Fruit fly (Drosophila melanogaster) whole organism, prepupa: ENCODE measurements around the gene Pli.

Experiments
- Blimp-1 ChIP-seq: fragments of 200-800 bp; sonication (Bioruptor generic); optimal IDR thresholded peaks from 3 replicates; lab custom pipeline; 2017; ENCODE audit warnings: missing biosample characterization, missing genetic modification characterization, mild to moderate bottlenecking, moderate library complexity, missing genetic modification reagents
- CG10631 ChIP-seq: fragments of 200-800 bp; sonication (Bioruptor generic); optimal IDR thresholded peaks from 2 replicates; lab custom pipeline; 2016; ENCODE audit warnings: missing biosample characterization, missing genetic modification characterization
- CG10669 ChIP-seq: fragments of 200-800 bp; sonication (Bioruptor generic); optimal IDR thresholded peaks from 3 replicates; lab custom pipeline; 2018; ENCODE audit warnings: missing biosample characterization, mild to moderate bottlenecking, missing genetic modification characterization, moderate library complexity
- CG11294 ChIP-seq: fragments of 200-800 bp; sonication (Bioruptor generic); IDR thresholded peaks from 2 replicates; pipeline ENCODE4 v1.3.6; 2022; ENCODE audit warnings: missing biosample characterization, missing genetic modification characterization
- CG11762 ChIP-seq: fragments of 200-800 bp; sonication (Bioruptor generic); optimal IDR thresholded peaks from 3 replicates; lab custom pipeline; 2016; ENCODE audit warnings: missing biosample characterization, missing genetic modification characterization; ENCODE audit not compliant: insufficient read depth
- CG11902 ChIP-seq: fragments of 200-800 bp; sonication (Bioruptor generic); optimal IDR thresholded peaks from 3 replicates; lab custom pipeline; 2016; ENCODE audit warnings: missing biosample characterization, missing genetic modification characterization
- CG15336 ChIP-seq: fragments of 200-800 bp; sonication (Bioruptor generic); IDR thresholded peaks from 2 replicates; pipeline ENCODE4 v1.3.6; 2022; ENCODE audit warnings: missing biosample characterization, missing genetic modification characterization
- CG1621 ChIP-seq: fragments of 200-800 bp; sonication (Bioruptor generic); optimal IDR thresholded peaks from 3 replicates; lab custom pipeline; 2018; ENCODE audit warnings: missing biosample characterization, mild to moderate bottlenecking, missing genetic modification characterization
- CG16779 ChIP-seq: fragments of 200-800 bp; sonication (Bioruptor generic); optimal IDR thresholded peaks from 3 replicates; lab custom pipeline; 2017; ENCODE audit warnings: missing biosample characterization, mild to moderate bottlenecking, missing genetic modification characterization
- CG32006 ChIP-seq: fragments of 200-800 bp; sonication (Bioruptor generic); optimal IDR thresholded peaks from 3 replicates; lab custom pipeline; 2017; ENCODE audit warnings: missing biosample characterization, mild to moderate bottlenecking, missing genetic modification characterization
- CG34406 ChIP-seq: fragments of 200-800 bp; sonication (Bioruptor generic); optimal IDR thresholded peaks from 3 replicates; lab custom pipeline; 2016; ENCODE audit warnings: missing biosample characterization, missing genetic modification characterization
- CG3919 ChIP-seq: fragments of 200-800 bp; sonication (Bioruptor generic); optimal IDR thresholded peaks from 3 replicates; lab custom pipeline; 2016; ENCODE audit warnings: missing biosample characterization, missing genetic modification characterization
- CG4318 ChIP-seq: fragments of 200-800 bp; sonication (Bioruptor generic); optimal IDR thresholded peaks from 3 replicates; lab custom pipeline; 2017; ENCODE audit warnings: missing biosample characterization, mild to moderate bottlenecking, missing genetic modification characterization
- CG6163 ChIP-seq: fragments of 200-800 bp; sonication (Bioruptor generic); IDR thresholded peaks from 3 replicates; pipeline ENCODE4 v1.3.6; 2022; ENCODE audit warnings: missing biosample characterization, missing genetic modification characterization
- CG6854 ChIP-seq: fragments of 200-800 bp; sonication (Bioruptor generic); optimal IDR thresholded peaks from 2 replicates; lab custom pipeline; 2017; ENCODE audit warnings: missing biosample characterization, mild to moderate bottlenecking, missing genetic modification characterization
- CG7368 ChIP-seq: fragments of 200-800 bp; sonication (Bioruptor generic); optimal IDR thresholded peaks from 3 replicates; lab custom pipeline; 2016; ENCODE audit warnings: missing biosample characterization, missing genetic modification characterization
- CG8119 ChIP-seq: fragments of 200-800 bp; sonication (Bioruptor generic); IDR thresholded peaks from 3 replicates; pipeline ENCODE4 v1.3.6; 2022; ENCODE audit warnings: missing biosample characterization, missing genetic modification characterization
- CG8319 ChIP-seq: fragments of 200-800 bp; sonication (Bioruptor generic); optimal IDR thresholded peaks from 3 replicates; lab custom pipeline; 2016; ENCODE audit warnings: missing biosample characterization, missing genetic modification characterization
- CG9139 ChIP-seq: fragments of 200-800 bp; sonication (Bioruptor generic); optimal IDR thresholded peaks from 3 replicates; lab custom pipeline; 2017; ENCODE audit warnings: missing biosample characterization, mild to moderate bottlenecking, missing genetic modification characterization
- Eip75B ChIP-seq: fragments of 200-800 bp; sonication (Bioruptor generic); optimal IDR thresholded peaks from 3 replicates; lab custom pipeline; 2016; ENCODE audit warnings: missing biosample characterization, missing genetic modification characterization
- Eip78C ChIP-seq: fragments of 200-800 bp; sonication (Bioruptor generic); peaks from one replicate; lab custom pipeline; 2016; ENCODE audit warnings: missing biosample characterization, missing genetic modification characterization
- Eip93F ChIP-seq: fragments of 200-800 bp; sonication (Bioruptor generic); optimal IDR thresholded peaks from 2 replicates; lab custom pipeline; 2016; ENCODE audit warnings: missing biosample characterization, mild to moderate bottlenecking, missing genetic modification characterization
- Ets96B ChIP-seq: fragments of 200-800 bp; optimal IDR thresholded peaks from 2 replicates; lab custom pipeline; 2019; ENCODE audit warnings: missing biosample characterization, mild to moderate bottlenecking, missing genetic modification characterization, moderate library complexity
- Gug ChIP-seq: fragments of 200-800 bp; sonication (Bioruptor generic); IDR thresholded peaks from 2 replicates; pipeline ENCODE4 v1.3.6; 2022; ENCODE audit warnings: missing biosample characterization, missing genetic modification characterization
- Hr38 ChIP-seq: sonication (Bioruptor generic); optimal IDR thresholded peaks from 2 replicates; lab custom pipeline; 2016; ENCODE audit warnings: missing biosample characterization, missing genetic modification characterization
- Hr39 ChIP-seq: fragments of 200-800 bp; sonication (Bioruptor generic); optimal IDR thresholded peaks from 2 replicates; lab custom pipeline; 2016; ENCODE audit warnings: missing biosample characterization, missing genetic modification characterization
- Hr4 ChIP-seq: fragments of 200-800 bp; sonication (Bioruptor generic); optimal IDR thresholded peaks from 3 replicates; lab custom pipeline; 2016; ENCODE audit warnings: missing biosample characterization, missing genetic modification characterization
- Lpt ChIP-seq: fragments of 200-800 bp; sonication (Bioruptor generic); optimal IDR thresholded peaks from 3 replicates; lab custom pipeline; 2016; ENCODE audit warnings: missing biosample characterization, missing genetic modification characterization
- Met ChIP-seq: fragments of 200-800 bp; sonication (Bioruptor generic); optimal IDR thresholded peaks from 3 replicates; lab custom pipeline; 2016; ENCODE audit warnings: missing biosample characterization, missing genetic modification characterization
- OdsH ChIP-seq: fragments of 200-800 bp; sonication (Bioruptor generic); optimal IDR thresholded peaks from 3 replicates; lab custom pipeline; 2016; ENCODE audit warnings: missing biosample characterization, missing genetic modification characterization
- Smox ChIP-seq: fragments of 200-800 bp; sonication (Bioruptor generic); optimal IDR thresholded peaks from 3 replicates; lab custom pipeline; 2016; ENCODE audit warnings: missing biosample characterization, missing genetic modification characterization
- Sox14 ChIP-seq: fragments of 200-800 bp; sonication (Bioruptor generic); optimal IDR thresholded peaks from 3 replicates; lab custom pipeline; 2016; ENCODE audit warnings: missing biosample characterization, missing genetic modification characterization
- Sox15 ChIP-seq: fragments of 200-800 bp; sonication (Bioruptor generic); optimal IDR thresholded peaks from 3 replicates; lab custom pipeline; 2016; ENCODE audit warnings: missing biosample characterization, missing genetic modification characterization
- achi ChIP-seq: fragments of 200-800 bp; sonication (Bioruptor generic); optimal IDR thresholded peaks from 3 replicates; lab custom pipeline; 2016; ENCODE audit warnings: missing biosample characterization, missing genetic modification characterization
- acj6 ChIP-seq: fragments of 200-800 bp; sonication (Bioruptor generic); optimal IDR thresholded peaks from 3 replicates; lab custom pipeline; 2016; ENCODE audit warnings: missing biosample characterization, missing genetic modification characterization
- cyc ChIP-seq: fragments of 200-800 bp; sonication (Bioruptor generic); optimal IDR thresholded peaks from 3 replicates; lab custom pipeline; 2016; ENCODE audit warnings: missing biosample characterization, missing genetic modification characterization
- dsx ChIP-seq: fragments of 200-800 bp; optimal IDR thresholded peaks from 3 replicates; lab custom pipeline; 2019; ENCODE audit warnings: missing biosample characterization, mild to moderate bottlenecking, missing genetic modification characterization, moderate library complexity; ENCODE audit not compliant: poor library complexity, severe bottlenecking
- eg ChIP-seq: fragments of 200-800 bp; sonication (Bioruptor generic); IDR thresholded peaks from 3 replicates; pipeline ENCODE4 v1.3.6; 2022; ENCODE audit warnings: missing biosample characterization, missing genetic modification characterization
- fd59A ChIP-seq: fragments of 200-800 bp; sonication (Bioruptor generic); optimal IDR thresholded peaks from 2 replicates; lab custom pipeline; 2017; ENCODE audit warnings: missing biosample characterization, mild to moderate bottlenecking, missing genetic modification characterization, missing genetic modification reagents
- fkh ChIP-seq: fragments of 200-800 bp; sonication (Bioruptor generic); optimal IDR thresholded peaks from 3 replicates; lab custom pipeline; 2017; ENCODE audit warnings: missing biosample characterization, mild to moderate bottlenecking, missing genetic modification characterization, moderate library complexity
- lz ChIP-seq: fragments of 200-800 bp; sonication (Bioruptor generic); optimal IDR thresholded peaks from 3 replicates; lab custom pipeline; 2016; ENCODE audit warnings: missing biosample characterization, missing genetic modification characterization
- pdm3 ChIP-seq: fragments of 200-800 bp; sonication (Bioruptor generic); optimal IDR thresholded peaks from 3 replicates; lab custom pipeline; 2016; ENCODE audit warnings: missing biosample characterization, missing genetic modification characterization
- salr ChIP-seq, 2 experiments: fragments of 200-800 bp; sonication (Bioruptor generic); optimal IDR thresholded peaks; 3 replicates each; lab custom pipeline; 2016 to 2018; ENCODE audit warnings: missing biosample characterization in 2 of 2, missing genetic modification characterization in 2 of 2, mild to moderate bottlenecking in 1 of 2
- spab ChIP-seq: fragments of 200-800 bp; sonication (Bioruptor generic); optimal IDR thresholded peaks from 2 replicates; lab custom pipeline; 2017; ENCODE audit warnings: missing biosample characterization, mild to moderate bottlenecking, missing genetic modification characterization, missing genetic modification reagents
- ss ChIP-seq, 2 experiments: fragments of 200-800 bp; sonication (Bioruptor generic); optimal IDR thresholded peaks; 2 replicates in 1 of 2; 3 replicates in 1 of 2; lab custom pipeline; 2017 to 2018; ENCODE audit warnings: mild to moderate bottlenecking in 2 of 2, missing biosample characterization in 2 of 2, missing genetic modification characterization in 2 of 2, moderate library complexity in 1 of 2
- svp ChIP-seq: fragments of 200-800 bp; sonication (Bioruptor generic); peaks from one replicate; lab custom pipeline; 2016; ENCODE audit warnings: missing biosample characterization, missing genetic modification characterization
- topi ChIP-seq: fragments of 200-800 bp; sonication (Bioruptor generic); optimal IDR thresholded peaks from 3 replicates; lab custom pipeline; 2016; ENCODE audit warnings: missing biosample characterization, missing genetic modification characterization

Pli gene

dm6 chr3R:23887096-23887421, 2.8 kb downstream of the Pli start (continued):
- TF ChIP-seq svp (GFP tag; lab: Kevin White, UChicago): peak; percentile 94
- peak; percentile 98 for TF ChIP-seq CG15336 (GFP tag; lab: Robert Waterston, UW)
- TF ChIP-seq CG34406 (GFP tag; lab: Kevin White, UChicago): peak; percentile 86
- TF ChIP-seq achi (GFP tag; lab: Kevin White, UChicago): peak; percentile 94
- peak; percentile 92 for TF ChIP-seq spab (GFP tag; lab: Kevin White, UChicago)
- peak; percentile 90 for TF ChIP-seq cyc (GFP tag; lab: Kevin White, UChicago)
- TF ChIP-seq CG6163 (GFP tag; lab: Robert Waterston, UW): peak; percentile 98
- peak; percentile 88 to 94 for TF ChIP-seq ss (GFP tag; optimal IDR thresholded peaks at IDR 0.05; lab: Kevin White, UChicago)
- TF ChIP-seq Ets96B: peak; percentile 94
- peak; percentile 91 for TF ChIP-seq pdm3 (GFP tag; lab: Kevin White, UChicago)
- TF ChIP-seq CG4318: peak; percentile 92
- TF ChIP-seq Sox14 (GFP tag; lab: Kevin White, UChicago): peak; percentile 88
- TF ChIP-seq Hr38: no peak
- peak; percentile 96 for TF ChIP-seq CG11294
- TF ChIP-seq CG1621: peak; percentile 86
- peak; percentile 98 for TF ChIP-seq Eip78C
- peak; percentile 96 for TF ChIP-seq CG10631 (GFP tag; lab: Kevin White, UChicago)
- peak; percentile 86 for TF ChIP-seq CG11762 (GFP tag; lab: Kevin White, UChicago)
- peak; percentile 89 for TF ChIP-seq Eip75B (GFP tag; lab: Kevin White, UChicago)
- TF ChIP-seq CG8319 (GFP tag; lab: Kevin White, UChicago): peak; percentile 78
- peak; percentile 98 for TF ChIP-seq eg
- peak; percentile 92 for TF ChIP-seq CG9139 (GFP tag; lab: Kevin White, UChicago)
- peak; percentile 76 for TF ChIP-seq Hr39 (GFP tag; lab: Kevin White, UChicago)
- TF ChIP-seq Sox15 (GFP tag; lab: Kevin White, UChicago): peak; percentile 72
- TF ChIP-seq dsx (GFP tag; lab: Kevin White, UChicago): peak; percentile 100
- TF ChIP-seq CG10669: peak; percentile 91
- peak; percentile 91 for TF ChIP-seq Eip93F
- TF ChIP-seq CG3919 (GFP tag; lab: Kevin White, UChicago): peak; percentile 93
- TF ChIP-seq, all 60 proteins: peak for 59

dm6 chr3R:23886270-23887095, 3.4 kb downstream of the Pli start:
- TF ChIP-seq cyc (GFP tag; lab: Kevin White, UChicago) (peak; percentile 94), CG11902 (GFP tag; lab: Kevin White, UChicago) (peak; percentile 83), svp (GFP tag; lab: Kevin White, UChicago) (peak; percentile 99), Hr39 (GFP tag; lab: Kevin White, UChicago) (peak; percentile 96), Smox (GFP tag; lab: Kevin White, UChicago) (peak; percentile 97), OdsH (GFP tag; lab: Kevin White, UChicago) (peak; percentile 95), Met (GFP tag; lab: Kevin White, UChicago) (peak; percentile 97), acj6 (GFP tag; lab: Kevin White, UChicago) (peak; percentile 96), CG8119 (GFP tag; lab: Robert Waterston, UW) (peak; percentile 94), ss (GFP tag; optimal IDR thresholded peaks at IDR 0.05; lab: Kevin White, UChicago) (peak; percentile 95 to 96), Hr38 (no peak), fd59A (GFP tag; lab: Kevin White, UChicago) (peak; percentile 92), CG11294 (peak; percentile 70; the same call in 1 of the 2 replicates), salr (GFP tag; optimal IDR thresholded peaks at IDR 0.05; lab: Kevin White, UChicago) (peak; percentile 79 to 91), CG34406 (GFP tag; lab: Kevin White, UChicago) (peak; percentile 95), Sox14 (GFP tag; lab: Kevin White, UChicago) (peak; percentile 96), topi (GFP tag; lab: Kevin White, UChicago) (peak; percentile 98), Eip75B (GFP tag; lab: Kevin White, UChicago) (peak; percentile 98), CG15336 (GFP tag; lab: Robert Waterston, UW) (peak; percentile 96), CG6854 (GFP tag; lab: Kevin White, UChicago) (peak; percentile 92), Blimp-1 (peak; percentile 84), fkh (GFP tag; lab: Kevin White, UChicago) (peak; percentile 24), CG8319 (GFP tag; lab: Kevin White, UChicago) (peak; percentile 87), CG32006 (GFP tag; lab: Kevin White, UChicago) (peak; percentile 91), Gug (peak; percentile 83), Hr4 (GFP tag; lab: Kevin White, UChicago) (peak; percentile 90), Lpt (GFP tag; lab: Kevin White, UChicago) (peak; percentile 86), CG3919 (GFP tag; lab: Kevin White, UChicago) (peak; percentile 95), CG7368 (GFP tag; lab: Kevin White, UChicago) (peak; percentile 90), CG16779 (tag; lab: Kevin White, UChicago) (peak; percentile 88), Ets96B (peak; percentile 96), lz (peak; percentile 97), Sox15 (GFP tag; lab: Kevin White, UChicago) (peak; percentile 91)
